Fruit fly (Drosophila melanogaster): Measurements from ENCODE around the gene CG15717.
"Not testable (repeated sequence)": the region's sequence is repeated elsewhere in the genome, so short reads cannot be mapped to it uniquely, and the experiment has no call there.

Gene CG15717

DNA sequence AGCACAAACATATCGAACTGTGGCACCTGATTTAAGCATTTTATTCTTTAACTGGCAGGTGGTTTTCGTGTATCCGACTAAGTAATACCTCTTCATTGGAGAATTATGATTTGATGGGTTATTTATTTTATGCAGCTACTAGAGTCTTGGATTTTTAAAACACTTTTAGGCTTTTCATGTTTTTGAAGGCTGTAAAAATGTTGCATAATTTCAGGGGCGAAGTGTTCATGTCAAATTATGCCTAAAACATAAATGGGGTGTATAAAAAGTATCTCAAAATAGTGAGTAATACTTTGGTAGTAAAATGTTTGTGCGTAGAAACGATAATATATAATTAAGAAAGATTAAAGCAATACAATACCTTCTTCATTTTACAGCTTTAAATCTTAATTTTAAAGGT, 6.1 kb downstream of the CG15717 start:
- TF ChIP-seq CG8478 (optimal IDR thresholded peaks at IDR 0.05) (no peak), usp (GFP tag; optimal IDR thresholded peaks at IDR 0.05) (no peak), Dll (optimal IDR thresholded peaks at IDR 0.05) (no peak), EcR (GFP tag; optimal IDR thresholded peaks at IDR 0.05) (no peak), psq (optimal IDR thresholded peaks at IDR 0.05) (no peak), pan (optimal IDR thresholded peaks at IDR 0.05) (no peak)

DNA sequence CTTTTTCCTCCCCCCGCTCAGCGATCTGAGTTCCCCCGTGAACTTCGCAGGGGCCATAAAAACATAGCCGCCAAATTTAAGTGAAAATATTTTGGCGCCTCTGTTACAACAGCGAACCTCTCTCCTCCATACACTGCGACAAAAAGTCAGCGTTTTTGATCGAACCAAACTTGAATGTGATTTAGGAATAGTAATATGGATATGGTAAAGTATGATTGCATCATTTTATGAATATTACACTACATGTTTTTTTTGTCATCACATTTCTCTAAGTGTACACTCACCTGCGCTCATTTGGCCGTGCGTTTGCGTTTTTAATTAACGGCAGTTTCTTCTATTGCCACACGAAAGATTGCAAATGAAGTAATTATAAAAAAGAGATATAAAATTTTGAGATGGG, 7.0 kb downstream of the CG15717 start:
- TF ChIP-seq usp (GFP tag; optimal IDR thresholded peaks at IDR 0.05) = no peak
- TF ChIP-seq Dll (optimal IDR thresholded peaks at IDR 0.05) = no peak
- TF ChIP-seq CG8478 (optimal IDR thresholded peaks at IDR 0.05) = no peak
- TF ChIP-seq EcR (GFP tag; optimal IDR thresholded peaks at IDR 0.05) = no peak
- no peak for TF ChIP-seq pan (optimal IDR thresholded peaks at IDR 0.05)
- no peak for TF ChIP-seq psq (optimal IDR thresholded peaks at IDR 0.05)

DNA sequence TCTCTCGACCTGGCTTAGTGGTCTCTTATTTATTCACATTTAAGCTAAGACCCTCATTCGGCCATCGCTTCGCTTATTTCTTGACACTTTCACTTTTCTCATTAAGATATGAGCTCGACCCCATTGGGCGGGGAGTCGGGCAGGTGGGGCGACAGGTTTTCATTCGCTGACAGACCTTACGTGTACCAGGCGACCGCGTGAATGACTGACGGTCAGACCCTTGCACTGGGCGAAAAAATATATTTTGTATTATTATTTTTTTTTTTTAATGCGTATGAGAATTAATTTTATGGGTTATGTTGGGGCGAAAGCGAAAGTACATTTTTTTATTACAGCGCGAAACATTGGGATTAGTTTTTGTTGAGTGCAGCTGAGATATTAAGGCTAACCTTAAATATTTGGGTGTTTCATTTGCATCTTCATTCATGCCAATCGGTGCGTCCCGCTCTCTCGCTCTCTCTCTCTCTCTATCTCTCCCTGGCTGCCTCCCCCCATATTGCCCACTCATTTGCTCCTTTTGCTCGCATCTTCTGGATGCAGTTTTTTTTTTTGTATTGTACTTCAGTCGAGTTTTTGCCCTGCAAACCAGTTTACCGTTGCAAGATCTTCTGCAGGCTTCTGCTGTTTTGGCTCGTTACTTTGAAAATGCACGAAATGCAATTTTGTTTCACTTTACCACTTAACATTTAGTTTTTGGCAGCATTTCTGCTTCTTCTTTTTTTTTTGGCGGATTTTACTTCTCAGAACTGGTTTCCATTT, 8.4 kb downstream of the CG15717 start:
- no peak for TF ChIP-seq pan (optimal IDR thresholded peaks at IDR 0.05)
- no peak for TF ChIP-seq Dll (optimal IDR thresholded peaks at IDR 0.05)
- TF ChIP-seq psq (optimal IDR thresholded peaks at IDR 0.05) = no peak
- no peak for TF ChIP-seq CG8478 (optimal IDR thresholded peaks at IDR 0.05)
- TF ChIP-seq usp (GFP tag; optimal IDR thresholded peaks at IDR 0.05) = no peak
- no peak for TF ChIP-seq EcR (GFP tag; optimal IDR thresholded peaks at IDR 0.05)

DNA sequence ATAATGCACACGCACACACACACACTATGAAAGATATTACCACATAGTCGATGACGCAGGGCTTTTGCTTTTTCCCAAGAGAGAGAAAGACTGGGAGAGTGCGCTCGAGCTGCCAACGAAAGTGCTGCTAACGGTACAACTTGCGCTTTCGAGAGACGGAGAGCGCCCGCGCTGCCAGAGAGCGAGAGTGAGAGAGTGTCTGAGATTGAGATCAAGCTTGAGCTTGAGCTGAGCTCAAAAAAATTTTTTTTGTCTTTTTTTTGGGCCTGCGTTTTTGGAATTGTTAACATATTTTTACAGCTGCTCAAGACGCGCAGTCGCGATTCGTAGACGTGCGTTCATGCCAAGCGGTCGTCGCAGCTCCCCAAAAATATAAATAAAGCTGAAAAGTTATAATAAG, 10.1 kb downstream of the CG15717 start, which contains the start of gene CG32645:
Gene CG32645, plus strand, starts transcription at position 313 of the 400 bp plus-strand sequence.
- TF ChIP-seq Dll (optimal IDR thresholded peaks at IDR 0.05) (peak; percentile 11), usp (GFP tag; optimal IDR thresholded peaks at IDR 0.05) (no peak)

DNA sequence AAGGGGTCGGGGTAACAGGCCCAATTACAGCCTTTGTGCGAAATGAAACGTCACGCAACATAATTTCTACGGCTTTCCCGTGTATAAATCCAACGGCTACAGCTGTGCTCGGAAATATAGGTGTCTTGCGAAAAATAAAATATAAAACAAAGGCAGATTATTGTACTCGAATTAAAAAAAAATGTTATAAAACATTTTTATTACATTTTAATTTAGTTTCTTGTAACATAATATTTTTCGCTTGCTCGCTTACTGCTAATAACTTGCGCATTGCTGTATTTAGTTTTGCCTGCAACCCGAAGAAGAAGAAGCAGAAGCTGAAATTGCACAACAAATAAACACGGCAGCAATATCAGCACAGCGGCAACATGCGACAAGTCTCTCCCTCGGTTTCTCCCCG, 14.3 kb downstream of the CG15717 start:
- no peak for TF ChIP-seq pan (optimal IDR thresholded peaks at IDR 0.05)
- no peak for TF ChIP-seq psq (optimal IDR thresholded peaks at IDR 0.05)
- no peak for TF ChIP-seq CG8478 (optimal IDR thresholded peaks at IDR 0.05)
- TF ChIP-seq usp (GFP tag; optimal IDR thresholded peaks at IDR 0.05) = no peak
- no peak for TF ChIP-seq EcR (GFP tag; optimal IDR thresholded peaks at IDR 0.05)
- TF ChIP-seq Dll (optimal IDR thresholded peaks at IDR 0.05) = no peak

DNA sequence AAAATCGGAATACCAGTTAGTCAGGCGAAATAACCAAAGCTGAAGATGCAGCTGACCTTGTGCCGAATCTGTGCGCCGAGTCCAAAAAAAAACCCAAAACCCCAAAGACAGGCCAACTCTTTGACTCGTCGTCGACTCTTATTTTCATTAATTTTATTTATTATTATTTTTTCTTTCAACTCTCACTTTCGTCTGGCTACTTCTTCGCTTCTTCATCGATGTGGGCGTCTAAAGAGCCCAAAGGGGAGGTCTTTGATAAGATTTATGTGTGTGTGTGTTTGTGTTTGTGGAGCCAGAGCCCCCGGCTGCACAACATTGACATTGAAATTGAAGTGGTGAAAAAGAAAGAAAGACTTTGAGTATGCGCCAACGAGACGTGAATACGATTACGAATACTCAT, 17.1 kb downstream of the CG15717 start:
- TF ChIP-seq CG8478 (optimal IDR thresholded peaks at IDR 0.05) = no peak

DNA sequence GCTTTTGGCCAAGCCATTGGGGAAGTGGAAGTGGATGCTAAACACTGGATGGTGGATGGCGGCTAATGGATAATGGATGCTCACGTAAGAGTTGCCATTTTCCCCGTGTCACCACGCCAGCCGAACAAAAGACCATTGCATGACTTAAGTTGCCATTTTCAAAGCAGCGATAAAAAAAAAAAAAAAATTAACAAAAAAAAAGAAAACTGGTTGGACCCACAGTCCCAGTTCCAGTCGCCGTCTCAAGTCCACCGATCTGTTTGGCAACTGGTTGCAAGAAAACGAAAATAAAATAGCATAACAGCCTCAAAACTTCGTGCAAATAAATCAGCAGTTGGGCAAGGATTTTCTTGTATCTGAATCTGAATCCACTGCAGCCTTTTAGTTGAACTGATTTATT, 20.3 kb downstream of the CG15717 start:
- TF ChIP-seq pan (optimal IDR thresholded peaks at IDR 0.05) (no peak), EcR (GFP tag; optimal IDR thresholded peaks at IDR 0.05) (no peak), Dll (optimal IDR thresholded peaks at IDR 0.05) (no peak), usp (GFP tag; optimal IDR thresholded peaks at IDR 0.05) (no peak)

DNA sequence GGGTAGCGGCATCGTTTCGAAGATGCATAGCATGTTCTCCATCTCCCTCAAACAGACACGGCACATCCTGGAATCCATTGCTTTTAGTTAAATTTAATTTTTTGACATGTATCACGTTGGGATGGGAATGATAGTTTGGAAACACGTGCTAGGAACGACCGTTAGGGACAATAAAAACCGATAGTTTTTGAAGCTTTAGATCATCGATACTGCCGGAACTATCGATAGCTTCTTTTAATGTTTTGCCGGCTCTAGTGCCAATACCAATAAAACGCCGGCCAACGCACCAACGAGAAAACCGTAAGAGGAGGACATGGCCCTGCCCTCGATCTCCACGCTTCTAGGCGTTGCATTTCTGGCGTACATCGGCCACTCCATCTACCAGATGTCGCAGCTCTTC, 26.0 kb downstream of the CG15717 start, which contains the start of the genes CG4318 and CG4332:
Gene CG4318, minus strand, starts transcription at position 142 of the 400 bp plus-strand sequence.
Gene CG4332, plus strand, starts transcription at position 256 of the 400 bp plus-strand sequence.
- no peak for TF ChIP-seq EcR (GFP tag; optimal IDR thresholded peaks at IDR 0.05)
- no peak for TF ChIP-seq Dll (optimal IDR thresholded peaks at IDR 0.05)
- TF ChIP-seq CG8478 (optimal IDR thresholded peaks at IDR 0.05) = no peak
- no peak for TF ChIP-seq psq (optimal IDR thresholded peaks at IDR 0.05)
- TF ChIP-seq pan (optimal IDR thresholded peaks at IDR 0.05) = no peak
- no peak for TF ChIP-seq usp (GFP tag; optimal IDR thresholded peaks at IDR 0.05)

DNA sequence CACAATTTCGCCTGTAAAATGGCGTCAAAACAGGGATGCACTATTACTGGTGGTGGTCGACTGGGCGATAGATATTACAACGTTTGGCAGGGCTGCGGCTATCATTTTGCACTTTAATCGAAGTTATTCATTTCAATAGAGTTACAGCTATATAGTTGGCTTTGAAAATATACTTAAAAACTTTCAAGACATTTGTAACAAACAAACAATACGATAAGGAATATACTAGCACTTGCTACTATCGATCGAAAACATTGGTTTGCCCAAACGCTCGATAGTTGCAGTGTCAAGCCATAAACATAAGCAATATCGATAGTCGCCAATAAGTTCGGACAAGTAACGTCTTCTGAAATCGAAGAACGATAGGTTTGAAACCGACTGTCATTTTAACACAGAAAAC, 30.7 kb downstream of the CG15717 start, which contains the start of the genes Bap60 and CG12096:
Gene Bap60, minus strand, starts transcription at position 28 of the 400 bp plus-strand sequence.
Gene CG12096, plus strand, starts transcription at position 124 of the 400 bp plus-strand sequence.
- TF ChIP-seq CG8478 (optimal IDR thresholded peaks at IDR 0.05) (no peak), psq (optimal IDR thresholded peaks at IDR 0.05) (no peak), EcR (GFP tag; optimal IDR thresholded peaks at IDR 0.05) (no peak), pan (optimal IDR thresholded peaks at IDR 0.05) (no peak), usp (GFP tag; optimal IDR thresholded peaks at IDR 0.05) (no peak), Dll (optimal IDR thresholded peaks at IDR 0.05) (no peak)

DNA sequence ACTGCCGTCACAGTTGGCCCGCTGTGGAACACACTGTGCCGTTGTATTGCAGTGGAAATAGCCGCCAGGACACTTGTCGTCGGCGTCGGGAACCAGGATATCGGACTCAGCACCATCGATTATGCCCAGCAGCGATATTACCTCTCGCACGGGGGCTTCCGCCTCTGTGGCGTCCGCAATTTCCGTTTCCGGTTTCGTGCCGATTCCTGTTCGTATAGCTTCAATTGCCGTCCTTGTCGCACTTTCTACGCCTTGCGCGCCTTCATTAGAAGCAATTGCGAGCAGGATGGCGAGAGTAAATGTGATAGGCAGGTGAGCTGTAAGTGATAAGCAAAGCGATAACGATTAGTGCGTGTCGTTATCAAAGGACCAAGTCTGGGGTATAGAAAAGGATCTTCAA, 44.1 kb downstream of the CG15717 start:
- no peak for TF ChIP-seq pan (optimal IDR thresholded peaks at IDR 0.05)
- TF ChIP-seq EcR (GFP tag; optimal IDR thresholded peaks at IDR 0.05) = no peak
- no peak for TF ChIP-seq psq (optimal IDR thresholded peaks at IDR 0.05)
- no peak for TF ChIP-seq Dll (optimal IDR thresholded peaks at IDR 0.05)
- no peak for TF ChIP-seq usp (GFP tag; optimal IDR thresholded peaks at IDR 0.05)
- TF ChIP-seq CG8478 (optimal IDR thresholded peaks at IDR 0.05) = no peak

DNA sequence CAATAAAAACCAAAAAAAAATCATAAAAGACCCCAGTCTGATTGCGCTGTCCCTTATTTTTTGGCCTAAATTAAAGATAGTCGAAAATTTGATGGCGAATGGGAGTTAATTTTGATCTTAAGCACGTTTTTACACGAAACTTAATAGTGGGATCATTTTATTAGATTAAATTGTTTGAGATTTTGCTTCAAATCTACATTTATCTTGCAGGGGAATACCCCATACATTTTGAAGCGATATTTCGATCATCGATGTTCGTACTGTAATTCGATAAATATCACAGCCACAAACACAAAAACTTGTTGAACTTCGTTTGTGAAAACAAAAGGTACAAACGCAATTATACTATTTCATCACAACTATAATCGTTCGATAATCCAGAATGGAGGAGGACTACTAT, 49.0 kb downstream of the CG15717 start, which contains the start of gene CG32640:
Gene CG32640, plus strand, starts transcription at position 286 of the 400 bp plus-strand sequence.
- not testable (repeated sequence) for TF ChIP-seq EcR (GFP tag; optimal IDR thresholded peaks at IDR 0.05); pan (optimal IDR thresholded peaks at IDR 0.05); usp (GFP tag; optimal IDR thresholded peaks at IDR 0.05)

Measured in whole organism.